Worm (Caenorhabditis elegans): ENCODE measurements around the gene F56A11.5.

F56A11.5 gene

DNA sequence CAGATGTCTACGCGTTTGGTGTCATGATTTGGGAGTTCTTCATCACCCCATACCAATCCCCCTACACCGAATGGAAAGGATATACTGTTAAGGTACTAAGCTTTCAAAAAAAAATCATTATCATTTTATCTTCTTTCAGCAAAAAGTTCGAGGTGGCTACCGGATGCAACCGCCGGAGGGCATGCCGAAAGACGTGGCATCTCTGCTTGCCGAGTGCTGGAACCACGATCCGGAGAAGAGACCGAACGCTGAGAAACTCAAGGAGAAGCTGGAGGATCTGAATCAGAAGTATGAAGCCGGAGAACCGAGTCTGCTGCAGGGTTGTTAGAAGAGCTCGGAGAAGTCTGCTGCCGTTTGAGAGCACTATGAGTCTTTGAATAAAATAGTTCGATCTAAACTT lies 24.2 kb upstream of the F56A11.5 start:
- no peak for TF ChIP-seq K02D7.2 (tag; optimal IDR thresholded peaks at IDR 0.05)
- no peak for TF ChIP-seq pha-2 (tag; optimal IDR thresholded peaks at IDR 0.05)
- TF ChIP-seq ceh-14 (tag; optimal IDR thresholded peaks at IDR 0.05): no peak
- TF ChIP-seq ceh-19 (GFP tag; optimal IDR thresholded peaks at IDR 0.05): no peak
- TF ChIP-seq unc-3 (GFP tag; conservative IDR thresholded peaks at IDR 0.05): no peak
- no peak for TF ChIP-seq unc-3 (tag; optimal IDR thresholded peaks at IDR 0.05)
- no peak for TF ChIP-seq syd-9 (tag; optimal IDR thresholded peaks at IDR 0.05)
- no peak for TF ChIP-seq unc-42 (tag; optimal IDR thresholded peaks at IDR 0.05)
- no peak for TF ChIP-seq Y22D7AL.16 (tag; optimal IDR thresholded peaks at IDR 0.05)
- TF ChIP-seq ceh-6 (GFP tag; optimal IDR thresholded peaks at IDR 0.05): no peak
- no peak for TF ChIP-seq ceh-24 (tag; optimal IDR thresholded peaks at IDR 0.05)
- TF ChIP-seq fax-1 (tag; optimal IDR thresholded peaks at IDR 0.05): no peak
- no peak for TF ChIP-seq sox-2 (GFP tag; IDR thresholded peaks at IDR 0.05)
- TF ChIP-seq nhr-11 (tag; optimal IDR thresholded peaks at IDR 0.05): no peak
- TF ChIP-seq fkh-10 (GFP tag; optimal IDR thresholded peaks at IDR 0.05): no peak

- TF ChIP-seq ttx-3 (tag; optimal IDR thresholded peaks at IDR 0.05) (no peak), ceh-34 (tag; optimal IDR thresholded peaks at IDR 0.05) (no peak), ceh-2 (tag; optimal IDR thresholded peaks at IDR 0.05) (no peak), sdc-2 (tag; optimal IDR thresholded peaks at IDR 0.05) (no peak), ref-2 (tag; optimal IDR thresholded peaks at IDR 0.05) (no peak), hlh-13 (GFP tag; optimal IDR thresholded peaks at IDR 0.05) (no peak)
Measured at ce11 chrIV:593029-593428, 22.4 kb upstream of the F56A11.5 start, which contains the start of gene C18H7.4. Gene C18H7.4 (plus strand): TSS chrIV:593329.

ce11 chrIV:592382-592781 lies 21.7 kb upstream of the F56A11.5 start, which contains the start of gene C18H7.6:
Gene C18H7.6 (minus strand): TSS chrIV:592485.
- TF ChIP-seq syd-9 (tag; optimal IDR thresholded peaks at IDR 0.05): no peak
- TF ChIP-seq ceh-34 (tag; optimal IDR thresholded peaks at IDR 0.05): no peak
- no peak for TF ChIP-seq odd-2 (tag; optimal IDR thresholded peaks at IDR 0.05)
- no peak for TF ChIP-seq elt-4 (tag; optimal IDR thresholded peaks at IDR 0.05)
- no peak for TF ChIP-seq nfya-1 (tag; optimal IDR thresholded peaks at IDR 0.05)
- no peak for TF ChIP-seq T23F11.4 (GFP tag; optimal IDR thresholded peaks at IDR 0.05)
- TF ChIP-seq elt-2 (tag; optimal IDR thresholded peaks at IDR 0.05): no peak
- no peak for TF ChIP-seq ceh-48 (tag; optimal IDR thresholded peaks at IDR 0.05)
- no peak for TF ChIP-seq ceh-22 (tag; optimal IDR thresholded peaks at IDR 0.05)
- no peak for TF ChIP-seq pag-3 (tag; optimal IDR thresholded peaks at IDR 0.05; ENCODE audit: borderline replicate concordance)

ce11 chrIV:587729-588128 lies 17.1 kb upstream of the F56A11.5 start, which contains the start of gene C18H7.12:
Gene C18H7.12 (minus strand): TSS chrIV:587829.
- TF ChIP-seq hlh-8 (tag; optimal IDR thresholded peaks at IDR 0.05) (no peak), fax-1 (tag; optimal IDR thresholded peaks at IDR 0.05) (no peak), ztf-16 (tag; optimal IDR thresholded peaks at IDR 0.05) (no peak), sox-2 (GFP tag; IDR thresholded peaks at IDR 0.05) (no peak), ref-2 (tag; optimal IDR thresholded peaks at IDR 0.05) (no peak), eyg-1 (tag; optimal IDR thresholded peaks at IDR 0.05) (no peak), Y22D7AL.16 (tag; optimal IDR thresholded peaks at IDR 0.05) (no peak), T23F11.4 (GFP tag; optimal IDR thresholded peaks at IDR 0.05) (no peak), madf-2 (tag; optimal IDR thresholded peaks at IDR 0.05) (no peak)

DNA sequence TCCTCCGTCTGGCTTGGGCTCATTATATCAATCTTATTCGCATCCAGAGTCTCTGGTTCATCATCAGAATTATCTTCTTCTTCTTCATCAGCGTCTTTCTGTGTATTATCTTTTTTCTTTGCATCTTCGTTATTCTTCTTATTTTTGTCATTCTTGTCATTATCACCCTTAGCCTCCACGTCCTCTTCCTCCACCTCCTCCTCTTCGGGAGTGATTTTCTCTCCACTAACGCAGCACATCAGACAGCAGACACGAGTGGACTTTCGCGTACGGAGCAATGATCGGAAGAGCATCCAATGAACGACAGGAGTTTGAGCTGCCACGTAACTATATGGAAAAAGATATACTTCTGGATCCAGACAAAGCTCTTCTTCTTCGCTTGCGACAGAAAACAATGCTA lies 13.4 kb upstream of the F56A11.5 start:
- TF ChIP-seq hlh-8 (tag; optimal IDR thresholded peaks at IDR 0.05): no peak
- TF ChIP-seq hlh-15 (tag; optimal IDR thresholded peaks at IDR 0.05): no peak
- no peak for TF ChIP-seq che-1 (tag; optimal IDR thresholded peaks at IDR 0.05)
- TF ChIP-seq C38D4.7 (GFP tag; optimal IDR thresholded peaks at IDR 0.05): no peak
- no peak for TF ChIP-seq pat-9 (tag; optimal IDR thresholded peaks at IDR 0.05)
- TF ChIP-seq lim-6 (tag; optimal IDR thresholded peaks at IDR 0.05): no peak
- TF ChIP-seq hlh-6 (tag; optimal IDR thresholded peaks at IDR 0.05): no peak

All from whole organism, late embryonic.